Worm (Caenorhabditis elegans): ENCODE measurements around the gene ins-16.

ins-16 gene

ce11 chrIII:2090695-2091094 is 29.9 kb upstream of the ins-16 start:
- no peak for TF ChIP-seq F49E8.2 (tag; optimal IDR thresholded peaks at IDR 0.05; ENCODE audit: borderline replicate concordance)
- peak in 1 of 2 experiments; percentile 26 for TF ChIP-seq unc-62 (GFP tag; optimal IDR thresholded peaks at IDR 0.05 in 1 of 2)
- TF ChIP-seq unc-62 (tag; optimal IDR thresholded peaks at IDR 0.05), result no peak
- no peak for TF ChIP-seq snpc-4 (tag; optimal IDR thresholded peaks at IDR 0.05)
- peak; percentile 5 for TF ChIP-seq dpl-1 (GFP tag; optimal IDR thresholded peaks at IDR 0.05)
- peak; percentile 96 for TF ChIP-seq dve-1 (tag; optimal IDR thresholded peaks at IDR 0.05; ENCODE audit: insufficient read depth)
- TF ChIP-seq hlh-11 (tag; optimal IDR thresholded peaks at IDR 0.05), result peak; percentile 77
- peak; percentile 42 for TF ChIP-seq nhr-77 (tag; optimal IDR thresholded peaks at IDR 0.05)
- 0 out of 2 replicates have a peak, but pooled peaks have one; percentile 62 for TF ChIP-seq dmd-9 (GFP tag; IDR thresholded peaks at IDR 0.05)
- TF ChIP-seq nhr-28 (tag; optimal IDR thresholded peaks at IDR 0.05), result peak; percentile 93
- TF ChIP-seq hmg-1.1 (GFP tag; IDR thresholded peaks at IDR 0.05), result peak; percentile 43
- TF ChIP-seq zfp-2 (tag; optimal IDR thresholded peaks at IDR 0.05), result no peak
- peak in 1 of 2 experiments; percentile 66 for TF ChIP-seq mdl-1 (tag; optimal IDR thresholded peaks at IDR 0.05)
- TF ChIP-seq php-3 (GFP tag; IDR thresholded peaks at IDR 0.05), result peak; percentile 19; the same call in 1 of the 2 replicates
- TF ChIP-seq R02D3.7 (tag; optimal IDR thresholded peaks at IDR 0.05), result no peak
- TF ChIP-seq pqm-1 (tag; optimal IDR thresholded peaks at IDR 0.05), result no peak
- no peak for TF ChIP-seq Y105C5A.15 (GFP tag; IDR thresholded peaks at IDR 0.05)
- TF ChIP-seq vab-7 (GFP tag; IDR thresholded peaks at IDR 0.05), result no peak
- TF ChIP-seq nhr-6 (tag; optimal IDR thresholded peaks at IDR 0.05), result peak; percentile 81
- peak; percentile 39 for TF ChIP-seq nhr-76 (tag; optimal IDR thresholded peaks at IDR 0.05)
- peak; percentile 83 for TF ChIP-seq mep-1 (tag; optimal IDR thresholded peaks at IDR 0.05)
- TF ChIP-seq daf-16 (GFP tag; optimal IDR thresholded peaks at IDR 0.05), result no peak
- peak; percentile 89 for TF ChIP-seq daf-16 (tag; optimal IDR thresholded peaks at IDR 0.05)
- TF ChIP-seq F37D6.2 (tag; optimal IDR thresholded peaks at IDR 0.05), result no peak
- no peak for TF ChIP-seq egl-43 (GFP tag; IDR thresholded peaks at IDR 0.05)
- peak; percentile 71 for TF ChIP-seq lin-13 (GFP tag; optimal IDR thresholded peaks at IDR 0.05)
- peak; percentile 89 for TF ChIP-seq hlh-30 (tag; optimal IDR thresholded peaks at IDR 0.05; ENCODE audit: insufficient read depth)
- peak; percentile 2 for TF ChIP-seq aha-1 (tag)
- TF ChIP-seq hif-1 (tag; optimal IDR thresholded peaks at IDR 0.05), result peak in 1 of 2 experiments; percentile 17
- TF ChIP-seq ztf-11 (tag; optimal IDR thresholded peaks at IDR 0.05), result no peak
- TF ChIP-seq dmd-6 (GFP tag; IDR thresholded peaks at IDR 0.05), result peak; percentile 66
- TF ChIP-seq jun-1 (tag; optimal IDR thresholded peaks at IDR 0.05), result peak; percentile 45
- TF ChIP-seq nhr-25 (tag; optimal IDR thresholded peaks at IDR 0.05; ENCODE audit: borderline replicate concordance, insufficient read depth), result peak; percentile 3
- peak; percentile 36 for TF ChIP-seq lin-38 (GFP tag; IDR thresholded peaks at IDR 0.05)
- TF ChIP-seq duxl-1 (tag; optimal IDR thresholded peaks at IDR 0.05; ENCODE audit: poor library complexity), result peak; percentile 72
- no peak for TF ChIP-seq pha-4 (GFP tag; IDR thresholded peaks at IDR 0.05)
- TF ChIP-seq pha-4 (tag; optimal IDR thresholded peaks at IDR 0.05), result peak; percentile 94
- no peak for TF ChIP-seq lin-29 (GFP tag; IDR thresholded peaks at IDR 0.05)
- TF ChIP-seq lsy-2 (tag; optimal IDR thresholded peaks at IDR 0.05), result peak in 1 of 2 experiments; percentile 83
- TF ChIP-seq mes-2 (tag; optimal IDR thresholded peaks at IDR 0.05; ENCODE audit: poor library complexity, severe bottlenecking), result peak; percentile 68
- TF ChIP-seq sdz-12 (GFP tag; optimal IDR thresholded peaks at IDR 0.05), result no peak

- TF ChIP-seq ZK337.2 (GFP tag; IDR thresholded peaks at IDR 0.05) (no peak), hmg-1.1 (GFP tag; IDR thresholded peaks at IDR 0.05) (peak; percentile 59), duxl-1 (tag; optimal IDR thresholded peaks at IDR 0.05; ENCODE audit: poor library complexity) (no peak), madf-5 (GFP tag; IDR thresholded peaks at IDR 0.05) (no peak), dpl-1 (GFP tag; optimal IDR thresholded peaks at IDR 0.05) (no peak), ceh-28 (tag; optimal IDR thresholded peaks at IDR 0.05) (no peak), lsy-2 (tag; optimal IDR thresholded peaks at IDR 0.05) (peak in 1 of 2 experiments; percentile 44), nhr-77 (tag; optimal IDR thresholded peaks at IDR 0.05) (no peak), mdl-1 (tag; optimal IDR thresholded peaks at IDR 0.05) (peak in 1 of 2 experiments; percentile 41), daf-19 (GFP tag; conservative IDR thresholded peaks at IDR 0.05) (no peak), egl-43 (GFP tag; IDR thresholded peaks at IDR 0.05) (no peak), T20F7.1 (GFP tag; optimal IDR thresholded peaks at IDR 0.05) (no peak), dmd-6 (GFP tag; IDR thresholded peaks at IDR 0.05) (0 out of 2 replicates have a peak, but pooled peaks have one; percentile 18), arid-1 (GFP tag; conservative IDR thresholded peaks at IDR 0.05) (no peak), lir-3 (tag; optimal IDR thresholded peaks at IDR 0.05) (no peak), lin-29 (GFP tag; IDR thresholded peaks at IDR 0.05) (no peak), snpc-4 (tag; optimal IDR thresholded peaks at IDR 0.05) (no peak), dve-1 (tag; optimal IDR thresholded peaks at IDR 0.05; ENCODE audit: insufficient read depth) (peak; percentile 31), ama-1 (optimal IDR thresholded peaks at IDR 0.05) (no peak), hlh-30 (tag; optimal IDR thresholded peaks at IDR 0.05; ENCODE audit: insufficient read depth) (peak; percentile 81), nhr-25 (tag; optimal IDR thresholded peaks at IDR 0.05; ENCODE audit: borderline replicate concordance, insufficient read depth) (no peak), hlh-11 (tag; optimal IDR thresholded peaks at IDR 0.05) (peak; percentile 39)
These were observed 28.7 kb upstream of the ins-16 start for ce11 chrIII:2089453-2089852.

Measured in whole organism, L4 larva.